Worm (Caenorhabditis elegans) whole organism, early embryonic: Measurements from ENCODE around the gene T23F4.2.

Experiments used
- B0310.2 ChIP-seq: sonication (generic microtip); optimal IDR thresholded peaks from 2 replicates; lab custom pipeline; 2016; ENCODE audit warnings: mild to moderate bottlenecking, missing genetic modification characterization, missing compliant biosample characterization
- F13C5.2 ChIP-seq: sonication (generic microtip); optimal IDR thresholded peaks from 2 replicates; lab custom pipeline; 2017; ENCODE audit warnings: mild to moderate bottlenecking, missing genetic modification characterization, inconsistent platforms, missing compliant biosample characterization
- aly-1 ChIP-seq: sonication (generic microtip); optimal IDR thresholded peaks from 2 replicates; lab custom pipeline; 2016; ENCODE audit warnings: missing genetic modification characterization, missing compliant biosample characterization
- ama-1 ChIP-seq: fragments of 150-350 bp; optimal IDR thresholded peaks from 2 replicates; lab custom pipeline; 2014
- ceh-13 ChIP-seq: fragments of 200-800 bp; sonication (Bioruptor generic); optimal IDR thresholded peaks from 2 replicates; lab custom pipeline; 2018; ENCODE audit warnings: mild to moderate bottlenecking, missing genetic modification characterization, missing compliant biosample characterization
- ceh-36 ChIP-seq: sonication (generic microtip); optimal IDR thresholded peaks from 2 replicates; lab custom pipeline; 2016; ENCODE audit warnings: missing genetic modification characterization, inconsistent platforms, missing compliant biosample characterization
- ets-7 ChIP-seq: sonication (generic microtip); optimal IDR thresholded peaks from 2 replicates; lab custom pipeline; 2016; ENCODE audit warnings: missing genotype, missing genetic modification characterization, missing compliant biosample characterization
- flt-1 ChIP-seq: fragments of 200-800 bp; sonication (Bioruptor generic); IDR thresholded peaks from 2 replicates; pipeline ENCODE4 v1.3.6; 2022; ENCODE audit warnings: missing genetic modification characterization, missing compliant biosample characterization
- hmbx-1 ChIP-seq: sonication (generic microtip); optimal IDR thresholded peaks from 2 replicates; lab custom pipeline; 2016; ENCODE audit warnings: mild to moderate bottlenecking, missing genetic modification characterization, missing compliant biosample characterization
- hmg-4 ChIP-seq: fragments of 200-800 bp; sonication (Bioruptor generic); optimal IDR thresholded peaks from 2 replicates; lab custom pipeline; 2018; ENCODE audit warnings: mild to moderate bottlenecking, missing genetic modification characterization, missing compliant biosample characterization
- hnd-1 ChIP-seq: sonication (generic microtip); optimal IDR thresholded peaks from 2 replicates; lab custom pipeline; 2016; ENCODE audit warnings: missing genetic modification characterization, missing compliant biosample characterization
- pes-1 ChIP-seq: fragments of 200-800 bp; sonication (Bioruptor generic); IDR thresholded peaks from 2 replicates; pipeline ENCODE4 v1.3.6; 2022; ENCODE audit warnings: missing genetic modification reagents, missing genetic modification characterization, missing compliant biosample characterization
- scrt-1 ChIP-seq: fragments of 200-800 bp; sonication (Bioruptor generic); IDR thresholded peaks from 2 replicates; pipeline ENCODE4 v1.3.6; 2022; ENCODE audit warnings: missing genetic modification characterization, missing compliant biosample characterization
- sea-1 ChIP-seq: fragments of 200-800 bp; sonication (Bioruptor generic); conservative IDR thresholded peaks from 2 replicates; pipeline ENCODE4 v1.3.6; 2022; ENCODE audit warnings: missing genetic modification characterization, missing compliant biosample characterization
- tbx-11 ChIP-seq: fragments of 200-800 bp; sonication (Bioruptor generic); IDR thresholded peaks from 2 replicates; pipeline ENCODE4 v1.3.6; 2022; ENCODE audit warnings: missing genetic modification characterization, missing compliant biosample characterization
- tbx-37 ChIP-seq: fragments of 200-800 bp; sonication (Bioruptor generic); conservative IDR thresholded peaks from 2 replicates; pipeline ENCODE4 v1.3.6; 2022; ENCODE audit warnings: missing genetic modification reagents, missing genetic modification characterization, missing compliant biosample characterization
- tra-4 ChIP-seq: sonication (generic microtip); optimal IDR thresholded peaks from 2 replicates; lab custom pipeline; 2017; ENCODE audit warnings: missing genetic modification characterization, missing compliant biosample characterization

Gene T23F4.2

ce11 chrII:1191853-1192252 is 28.5 kb downstream of the T23F4.2 start:
- TF ChIP-seq ama-1 (lab: Kevin White, UChicago) (no peak), hmbx-1 (tag; lab: Kevin White, UChicago) (no peak), hmg-4 (no peak), pes-1 (GFP tag; lab: Robert Waterston, UW) (no peak), sea-1 (GFP tag; lab: Robert Waterston, UW) (no peak)

- no peak for TF ChIP-seq ama-1 (lab: Kevin White, UChicago)
- no peak for TF ChIP-seq F13C5.2 (tag; lab: Kevin White, UChicago)
- TF ChIP-seq hmg-4, result no peak
- no peak for TF ChIP-seq pes-1 (GFP tag; lab: Robert Waterston, UW)
- no peak for TF ChIP-seq ets-7 (tag; lab: Kevin White, UChicago)
- TF ChIP-seq tbx-11, result no peak
- no peak for TF ChIP-seq hmbx-1 (tag; lab: Kevin White, UChicago)
- TF ChIP-seq B0310.2, result no peak
- no peak for TF ChIP-seq flt-1
- no peak for TF ChIP-seq ceh-13 (GFP tag; lab: Kevin White, UChicago)
- no peak for TF ChIP-seq hnd-1 (tag; lab: Kevin White, UChicago)
- no peak for TF ChIP-seq tra-4 (tag; lab: Kevin White, UChicago)
- no peak for TF ChIP-seq scrt-1
- no peak for TF ChIP-seq ceh-36
- no peak for TF ChIP-seq tbx-37
- no peak for TF ChIP-seq sea-1 (GFP tag; lab: Robert Waterston, UW)
- TF ChIP-seq aly-1, result no peak
Measured at ce11 chrII:1196129-1196528, 32.8 kb downstream of the T23F4.2 start.

DNA sequence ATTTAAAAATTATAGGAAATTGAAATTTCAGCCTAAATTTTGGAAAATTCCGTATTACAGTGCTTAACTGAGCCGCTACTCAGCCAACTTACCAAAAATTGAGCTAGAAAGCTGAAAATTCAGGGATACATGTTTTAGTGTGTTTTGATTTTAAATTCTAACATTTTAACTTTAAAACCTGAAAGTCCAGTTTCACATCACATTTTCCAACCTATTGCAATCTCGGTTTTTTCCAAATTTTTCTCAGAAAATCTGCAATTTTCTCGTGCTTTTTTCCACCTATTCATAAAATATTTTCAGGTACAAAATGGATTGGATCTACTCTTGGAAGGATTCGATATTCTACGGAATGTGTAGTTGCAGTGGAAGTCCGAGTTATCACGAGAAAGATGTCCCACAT is 33.7 kb downstream of the T23F4.2 start, which contains the start of gene F53A10.2:
TSS of gene F53A10.2 (plus strand) at position 301 of the 400 bp plus-strand sequence.
- TF ChIP-seq sea-1 (GFP tag; lab: Robert Waterston, UW) (no peak), flt-1 (no peak), hnd-1 (tag; lab: Kevin White, UChicago) (no peak), ceh-13 (GFP tag; lab: Kevin White, UChicago) (no peak), tra-4 (tag; lab: Kevin White, UChicago) (no peak), tbx-37 (no peak), ceh-36 (no peak), scrt-1 (no peak), F13C5.2 (tag; lab: Kevin White, UChicago) (no peak), aly-1 (no peak), tbx-11 (no peak), ets-7 (tag; lab: Kevin White, UChicago) (no peak), pes-1 (GFP tag; lab: Robert Waterston, UW) (no peak), ama-1 (lab: Kevin White, UChicago) (no peak), B0310.2 (no peak), hmbx-1 (tag; lab: Kevin White, UChicago) (no peak), hmg-4 (no peak)

DNA sequence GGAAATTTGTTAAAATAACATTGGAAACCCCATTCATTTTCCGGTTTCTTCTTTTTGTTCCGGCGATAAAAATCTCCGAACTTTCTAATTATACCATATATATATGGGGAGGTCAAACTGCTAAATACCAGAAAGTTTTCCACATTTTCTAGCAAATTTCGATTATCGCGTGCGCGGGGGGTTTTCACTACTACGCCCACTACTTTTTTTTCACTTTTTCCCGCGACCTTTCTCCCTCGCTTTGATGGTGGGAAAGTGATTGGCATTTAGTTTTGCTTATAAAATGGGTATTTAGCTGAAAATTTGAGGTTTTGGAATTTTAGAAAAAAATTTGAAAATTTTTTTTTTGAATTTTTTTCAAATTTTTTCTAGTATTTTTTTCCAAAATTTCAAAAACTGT is 36.6 kb downstream of the T23F4.2 start:
- TF ChIP-seq hnd-1 (tag; lab: Kevin White, UChicago) (no peak), tra-4 (tag; lab: Kevin White, UChicago) (no peak), F13C5.2 (tag; lab: Kevin White, UChicago) (no peak), ceh-36 (no peak), ceh-13 (GFP tag; lab: Kevin White, UChicago) (no peak), sea-1 (GFP tag; lab: Robert Waterston, UW) (no peak), tbx-11 (no peak), ama-1 (lab: Kevin White, UChicago) (no peak), B0310.2 (no peak), tbx-37 (no peak)

ce11 chrII:1203523-1203922 is 40.1 kb downstream of the T23F4.2 start:
- TF ChIP-seq ets-7 (tag; lab: Kevin White, UChicago), result no peak
- TF ChIP-seq ceh-36, result no peak
- TF ChIP-seq hmg-4, result no peak
- no peak for TF ChIP-seq ceh-13 (GFP tag; lab: Kevin White, UChicago)
- no peak for TF ChIP-seq sea-1 (GFP tag; lab: Robert Waterston, UW)
- TF ChIP-seq B0310.2, result no peak
- no peak for TF ChIP-seq pes-1 (GFP tag; lab: Robert Waterston, UW)
- TF ChIP-seq scrt-1, result no peak
- no peak for TF ChIP-seq tbx-37
- TF ChIP-seq ama-1 (lab: Kevin White, UChicago), result no peak
- no peak for TF ChIP-seq tbx-11
- no peak for TF ChIP-seq aly-1
- TF ChIP-seq tra-4 (tag; lab: Kevin White, UChicago), result no peak
- no peak for TF ChIP-seq F13C5.2 (tag; lab: Kevin White, UChicago)
- TF ChIP-seq flt-1, result no peak
- TF ChIP-seq hmbx-1 (tag; lab: Kevin White, UChicago), result no peak
- TF ChIP-seq hnd-1 (tag; lab: Kevin White, UChicago), result no peak

- TF ChIP-seq hmbx-1 (tag; lab: Kevin White, UChicago) (no peak), F13C5.2 (tag; lab: Kevin White, UChicago) (no peak), sea-1 (GFP tag; lab: Robert Waterston, UW) (no peak), flt-1 (no peak), tbx-37 (no peak), ceh-13 (GFP tag; lab: Kevin White, UChicago) (no peak), hnd-1 (tag; lab: Kevin White, UChicago) (no peak), tbx-11 (no peak), aly-1 (no peak), tra-4 (tag; lab: Kevin White, UChicago) (no peak), B0310.2 (no peak), ceh-36 (no peak), pes-1 (GFP tag; lab: Robert Waterston, UW) (no peak), scrt-1 (no peak), hmg-4 (no peak), ama-1 (lab: Kevin White, UChicago) (no peak), ets-7 (tag; lab: Kevin White, UChicago) (no peak)
Measured at ce11 chrII:1214627-1215026, 51.3 kb downstream of the T23F4.2 start.
